Worm (Caenorhabditis elegans) whole organism, L1 larva: Measurements from ENCODE around the gene wrt-7.
"Not testable (repeated sequence)": the region's sequence is repeated elsewhere in the genome, so short reads cannot be mapped to it uniquely, and the experiment has no call there.

Experiments used
- C34B4.2 ChIP-seq: sonication (generic microtip); optimal IDR thresholded peaks from 2 replicates; lab custom pipeline; 2017; ENCODE audit warnings: mild to moderate bottlenecking, missing genetic modification characterization, missing compliant biosample characterization
- Y116A8C.19 ChIP-seq: sonication (generic microtip); optimal IDR thresholded peaks from 2 replicates; lab custom pipeline; 2016; ENCODE audit warnings: missing compliant biosample characterization, missing genetic modification characterization, borderline replicate concordance
- ama-1 ChIP-seq: fragments of 150-350 bp; optimal IDR thresholded peaks from 2 replicates; lab custom pipeline; 2014
- blmp-1 ChIP-seq: fragments of 150-350 bp; optimal IDR thresholded peaks from 2 replicates; lab custom pipeline; 2014; ENCODE audit warnings: missing biosample characterization, missing genetic modification characterization
- ces-1 ChIP-seq: fragments of 150-350 bp; optimal IDR thresholded peaks from 2 replicates; lab custom pipeline; 2014; ENCODE audit warnings: missing biosample characterization, missing genetic modification reagents, missing genetic modification characterization
- dpl-1 ChIP-seq, 3 experiments: fragments of 150-350 bp in 2 of 3; sonication (generic microtip) in 1 of 3; optimal IDR thresholded peaks; 2 replicates each; lab custom pipeline; 2014 to 2017; ENCODE audit warnings: missing biosample characterization in 3 of 3, missing genetic modification characterization in 3 of 3, missing genetic modification reagents in 3 of 3
- efl-1 ChIP-seq, 4 experiments: fragments of 150-350 bp; optimal IDR thresholded peaks in 3 of 4; peaks in 1 of 4; 1 replicate in 1 of 4; 2 replicates in 3 of 4; lab custom pipeline; 2014; ENCODE audit warnings: missing biosample characterization in 2 of 4, missing genetic modification characterization in 2 of 4, missing genetic modification reagents in 2 of 4
- efl-3 ChIP-seq: fragments of 200-800 bp; sonication (Bioruptor generic); optimal IDR thresholded peaks from 2 replicates; lab custom pipeline; 2018; ENCODE audit warnings: mild to moderate bottlenecking, missing genetic modification characterization, missing compliant biosample characterization
- elt-2 ChIP-seq: sonication (generic microtip); optimal IDR thresholded peaks from 2 replicates; lab custom pipeline; 2016; ENCODE audit warnings: missing genetic modification characterization, mild to moderate bottlenecking, inconsistent platforms, missing compliant biosample characterization, missing genetic modification reagents
- elt-3 ChIP-seq, 6 experiments: fragments of 150-350 bp in 1 of 6; sonication (generic microtip); optimal IDR thresholded peaks; 2 replicates each; lab custom pipeline; 2017 to 2018; ENCODE audit warnings: missing biosample characterization in 6 of 6, missing genetic modification characterization in 6 of 6, inconsistent platforms in 1 of 6
- fos-1 ChIP-seq: fragments of 150-350 bp; optimal IDR thresholded peaks from 2 replicates; lab custom pipeline; 2014; ENCODE audit warnings: missing biosample characterization, missing genetic modification characterization
- grh-1 ChIP-seq: fragments of 200-800 bp; sonication (Bioruptor generic); IDR thresholded peaks from 2 replicates; pipeline ENCODE4 v1.3.6; 2022; ENCODE audit warnings: missing genetic modification reagents, missing genetic modification characterization, missing compliant biosample characterization
- hlh-4 ChIP-seq: sonication (generic microtip); optimal IDR thresholded peaks from 2 replicates; lab custom pipeline; 2016; ENCODE audit warnings: mild to moderate bottlenecking, missing genetic modification characterization, missing compliant biosample characterization
- hpl-2 ChIP-seq: fragments of 150-350 bp; optimal IDR thresholded peaks from 2 replicates; lab custom pipeline; 2014; ENCODE audit warnings: missing biosample characterization, missing genetic modification reagents, missing genetic modification characterization
- irx-1 ChIP-seq: sonication (generic microtip); optimal IDR thresholded peaks from 2 replicates; lab custom pipeline; 2016; ENCODE audit warnings: missing genetic modification characterization, missing compliant biosample characterization
- jun-1 ChIP-seq: fragments of 150-350 bp; optimal IDR thresholded peaks from 2 replicates; lab custom pipeline; 2014; ENCODE audit warnings: missing biosample characterization, missing genetic modification reagents, missing genetic modification characterization
- lin-13 ChIP-seq: fragments of 150-350 bp; optimal IDR thresholded peaks from 2 replicates; lab custom pipeline; 2014; ENCODE audit warnings: missing biosample characterization, missing genetic modification reagents, missing genetic modification characterization
- lin-35 ChIP-seq, 2 experiments: fragments of 150-350 bp; optimal IDR thresholded peaks; 2 replicates each; lab custom pipeline; 2014; ENCODE audit warnings: missing biosample characterization in 2 of 2, missing genetic modification characterization in 2 of 2, missing genetic modification reagents in 2 of 2
- lin-39 ChIP-seq: fragments of 150-350 bp; optimal IDR thresholded peaks from 2 replicates; lab custom pipeline; 2014; ENCODE audit warnings: missing biosample characterization, missing genetic modification reagents, missing genetic modification characterization
- lsy-2 ChIP-seq, 2 experiments: fragments of 150-350 bp; optimal IDR thresholded peaks; 2 replicates each; lab custom pipeline; 2014; ENCODE audit warnings: missing biosample characterization in 2 of 2, missing genetic modification characterization in 2 of 2
- mdl-1 ChIP-seq, 2 experiments: fragments of 150-350 bp; optimal IDR thresholded peaks; 2 replicates each; lab custom pipeline; 2014 to 2017; ENCODE audit warnings: missing biosample characterization in 2 of 2, missing genetic modification characterization in 2 of 2, inconsistent platforms in 1 of 2
- mef-2 ChIP-seq: fragments of 150-350 bp; optimal IDR thresholded peaks from 2 replicates; lab custom pipeline; 2014; ENCODE audit warnings: missing biosample characterization, missing genetic modification characterization
- mep-1 ChIP-seq: fragments of 150-350 bp; optimal IDR thresholded peaks from 2 replicates; lab custom pipeline; 2014; ENCODE audit warnings: missing biosample characterization, missing genetic modification characterization
- nhr-19 ChIP-seq: fragments of 200-800 bp; sonication (Bioruptor generic); conservative IDR thresholded peaks from 2 replicates; pipeline ENCODE4 v1.3.6; 2022; ENCODE audit warnings: missing genetic modification characterization, missing compliant biosample characterization
- nhr-20 ChIP-seq: sonication (generic microtip); optimal IDR thresholded peaks from 2 replicates; lab custom pipeline; 2016; ENCODE audit warnings: mild to moderate bottlenecking, missing genetic modification characterization, missing compliant biosample characterization
- nhr-71 ChIP-seq: sonication (generic microtip); optimal IDR thresholded peaks from 2 replicates; lab custom pipeline; 2016; ENCODE audit warnings: mild to moderate bottlenecking, missing genetic modification characterization, moderate library complexity, missing compliant biosample characterization
- nhr-85 ChIP-seq: sonication (generic microtip); peaks from one replicate; lab custom pipeline; 2016; ENCODE audit warnings: missing genetic modification characterization, inconsistent platforms, missing compliant biosample characterization
- nhr-90 ChIP-seq: sonication (generic microtip); optimal IDR thresholded peaks from 2 replicates; lab custom pipeline; 2016; ENCODE audit warnings: mild to moderate bottlenecking, missing genetic modification characterization, missing compliant biosample characterization; ENCODE audit not compliant: poor library complexity
- pax-3 ChIP-seq: fragments of 200-800 bp; sonication (Bioruptor generic); optimal IDR thresholded peaks from 2 replicates; lab custom pipeline; 2018; ENCODE audit warnings: mild to moderate bottlenecking, missing genetic modification characterization, moderate library complexity, missing compliant biosample characterization
- pqm-1 ChIP-seq: sonication (generic microtip); optimal IDR thresholded peaks from 3 replicates; lab custom pipeline; 2017; ENCODE audit warnings: missing biosample characterization, missing genetic modification characterization
- rnt-1 ChIP-seq: sonication (generic microtip); optimal IDR thresholded peaks from 2 replicates; lab custom pipeline; 2016; ENCODE audit warnings: mild to moderate bottlenecking, missing genetic modification characterization, moderate library complexity, missing compliant biosample characterization
- swsn-7 ChIP-seq: sonication (generic microtip); optimal IDR thresholded peaks from 2 replicates; lab custom pipeline; 2016; ENCODE audit warnings: missing genetic modification characterization, missing compliant biosample characterization
- tbx-2 ChIP-seq: sonication (generic microtip); optimal IDR thresholded peaks from 2 replicates; lab custom pipeline; 2016; ENCODE audit warnings: missing genetic modification characterization, missing compliant biosample characterization
- unc-62 ChIP-seq: fragments of 150-350 bp; optimal IDR thresholded peaks from 2 replicates; lab custom pipeline; 2014; ENCODE audit warnings: missing biosample characterization, missing genetic modification reagents, missing genetic modification characterization
- vab-15 ChIP-seq: sonication (generic microtip); optimal IDR thresholded peaks from 2 replicates; lab custom pipeline; 2017; ENCODE audit warnings: missing genotype, mild to moderate bottlenecking, missing genetic modification characterization, missing compliant biosample characterization
- xbp-1 ChIP-seq: sonication (generic microtip); optimal IDR thresholded peaks from 2 replicates; lab custom pipeline; 2016; ENCODE audit warnings: missing genetic modification characterization, missing compliant biosample characterization
- zip-4 ChIP-seq: fragments of 200-800 bp; sonication (Bioruptor generic); optimal IDR thresholded peaks from 2 replicates; lab custom pipeline; 2018; ENCODE audit warnings: mild to moderate bottlenecking, missing genetic modification characterization, moderate library complexity, missing compliant biosample characterization
- ztf-11 ChIP-seq, 2 experiments: sonication (generic microtip); optimal IDR thresholded peaks; 2 replicates each; lab custom pipeline; 2016 to 2017; ENCODE audit warnings: missing genetic modification characterization in 2 of 2, missing biosample characterization in 1 of 2, missing compliant biosample characterization in 1 of 2
- ztf-4 ChIP-seq: fragments of 150-350 bp; optimal IDR thresholded peaks from 2 replicates; lab custom pipeline; 2014; ENCODE audit warnings: missing biosample characterization, missing genetic modification characterization

The wrt-7 gene

DNA sequence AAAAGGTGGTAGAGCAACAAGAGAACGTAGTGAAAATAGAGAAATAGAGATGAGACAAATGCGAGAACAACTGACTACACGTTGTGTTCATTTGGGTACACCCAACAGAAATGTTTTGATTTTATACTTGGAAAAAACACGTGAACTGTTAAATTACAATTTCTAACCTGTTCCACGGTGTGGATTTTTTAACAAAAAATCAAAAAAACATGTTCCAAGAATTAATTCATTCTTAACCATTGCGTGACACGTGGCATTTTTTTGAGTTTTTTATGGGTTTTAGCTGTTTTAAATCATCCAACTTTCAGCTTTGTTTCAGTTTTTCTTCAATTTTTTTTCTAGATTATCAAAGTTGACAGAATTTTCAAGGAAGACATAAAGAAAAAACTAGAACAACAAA is 24.1 kb upstream of the wrt-7 start, which contains the start of gene ech-1.1:
Gene ech-1.1, minus strand, starts transcription at position 101 of the 400 bp plus-strand sequence.
- TF ChIP-seq jun-1, xbp-1, Y116A8C.19 (tag; lab: Kevin White, UChicago): not testable (repeated sequence)

DNA sequence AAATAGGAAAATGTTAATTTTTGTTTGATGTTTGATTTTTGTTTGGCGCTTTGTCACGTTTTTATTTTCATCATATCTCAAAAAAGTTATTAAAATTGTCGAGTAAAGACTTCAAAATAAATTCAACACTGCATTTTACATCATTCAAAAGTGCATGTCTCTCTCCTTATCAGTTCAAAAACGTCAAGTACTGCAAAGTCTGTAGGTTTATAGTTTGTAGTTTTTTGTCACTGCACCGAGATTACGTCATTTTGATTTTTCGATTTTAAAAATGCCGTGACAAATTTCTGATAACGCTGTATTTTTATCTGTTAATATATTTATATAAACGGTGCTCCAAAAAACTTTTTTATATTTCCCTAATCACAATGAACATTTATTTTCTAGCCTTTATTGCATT is 17.3 kb upstream of the wrt-7 start, which contains the start of gene C29F3.7:
Gene C29F3.7, plus strand, starts transcription at position 254 of the 400 bp plus-strand sequence.
- TF ChIP-seq lin-13 (no peak), vab-15 (tag; lab: Kevin White, UChicago) (no peak), nhr-19 (GFP tag; lab: Robert Waterston, UW) (no peak), C34B4.2 (tag; lab: Kevin White, UChicago) (no peak), hlh-4 (tag; lab: Kevin White, UChicago) (no peak), Y116A8C.19 (tag; lab: Kevin White, UChicago) (no peak), grh-1 (GFP tag; lab: Robert Waterston, UW) (no peak), nhr-20 (peak; percentile 63), pax-3 (tag; lab: Kevin White, UChicago) (peak; percentile 67), lin-35 (GFP tag; optimal IDR thresholded peaks at IDR 0.05; lab: Kevin White, UChicago) (peak in 1 of 2 experiments; percentile 42), elt-2 (tag; lab: Kevin White, UChicago) (peak; percentile 98), nhr-85 (tag; lab: Kevin White, UChicago) (no peak), fos-1 (tag; lab: Kevin White, UChicago) (no peak), ces-1 (no peak), elt-3 (tag; optimal IDR thresholded peaks at IDR 0.05; lab: Kevin White, UChicago) (no peak), irx-1 (tag; lab: Kevin White, UChicago) (no peak), ama-1 (lab: Kevin White, UChicago) (no peak), hpl-2 (no peak), efl-1 (optimal IDR thresholded peaks at IDR 0.05; lab: Kevin White, UChicago) (no peak), efl-1 (GFP tag; optimal IDR thresholded peaks at IDR 0.05 in 1 of 2; lab: Kevin White, UChicago) (peak in 1 of 2 experiments; percentile 44), mdl-1 (tag; optimal IDR thresholded peaks at IDR 0.05; lab: Kevin White, UChicago) (no peak), ztf-11 (tag; optimal IDR thresholded peaks at IDR 0.05; lab: Kevin White, UChicago) (no peak), pqm-1 (tag; lab: Kevin White, UChicago) (peak; percentile 55), lsy-2 (tag; optimal IDR thresholded peaks at IDR 0.05; lab: Kevin White, UChicago) (no peak), unc-62 (GFP tag; lab: Kevin White, UChicago) (no peak), swsn-7 (tag; lab: Kevin White, UChicago) (no peak)
- TF ChIP-seq, all 84 proteins: peak for 6

ce11 chrV:15352376-15352775 is 15.1 kb upstream of the wrt-7 start, which contains the start of gene srx-58:
TSS of gene srx-58 (plus strand) at chrV:15352676.
- TF ChIP-seq dpl-1 (GFP tag; optimal IDR thresholded peaks at IDR 0.05; lab: Kevin White, UChicago) (no peak), nhr-90 (tag; lab: Kevin White, UChicago) (no peak), Y116A8C.19 (tag; lab: Kevin White, UChicago) (no peak), zip-4 (GFP tag; lab: Kevin White, UChicago) (no peak), nhr-20 (no peak), lin-39 (tag; lab: Kevin White, UChicago) (no peak)

DNA sequence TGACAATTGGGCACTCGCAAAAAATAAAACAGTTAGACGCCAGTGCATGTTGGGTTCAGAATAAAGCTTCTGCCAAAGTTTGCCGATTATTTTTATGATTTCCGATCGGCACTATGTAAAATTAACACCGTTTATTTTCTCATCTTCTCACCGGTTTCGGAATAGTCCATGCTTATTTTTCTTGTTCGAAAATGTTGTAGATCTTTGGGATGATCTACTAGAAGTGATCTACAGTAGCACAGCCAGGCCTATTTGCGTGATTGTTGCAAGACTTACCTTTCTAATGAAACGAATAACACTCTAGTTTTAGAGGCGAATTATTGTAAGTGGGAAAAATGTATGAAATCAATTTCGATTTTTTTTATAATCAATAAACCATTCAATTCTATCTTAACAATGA is 13.3 kb upstream of the wrt-7 start, which contains the start of gene clec-231:
Gene clec-231, minus strand, starts transcription at position 101 of the 400 bp plus-strand sequence.
- TF ChIP-seq mef-2 (tag; lab: Kevin White, UChicago): no peak
- TF ChIP-seq rnt-1 (tag; lab: Kevin White, UChicago): no peak
- no peak for TF ChIP-seq mep-1 (tag; lab: Kevin White, UChicago)
- TF ChIP-seq lin-35 (GFP tag; optimal IDR thresholded peaks at IDR 0.05; lab: Kevin White, UChicago): no peak
- TF ChIP-seq dpl-1 (GFP tag; optimal IDR thresholded peaks at IDR 0.05; lab: Kevin White, UChicago): no peak
- no peak for TF ChIP-seq tbx-2 (tag; lab: Kevin White, UChicago)
- TF ChIP-seq swsn-7 (tag; lab: Kevin White, UChicago): no peak
- no peak for TF ChIP-seq nhr-85 (tag; lab: Kevin White, UChicago)
- no peak for TF ChIP-seq ztf-4 (tag; lab: Kevin White, UChicago)
- no peak for TF ChIP-seq efl-3 (GFP tag; lab: Kevin White, UChicago)
- no peak for TF ChIP-seq blmp-1
- no peak for TF ChIP-seq nhr-71 (tag; lab: Kevin White, UChicago)
- TF ChIP-seq hlh-4 (tag; lab: Kevin White, UChicago): no peak
